Worm (Caenorhabditis elegans) whole organism, L3 larva: Measurements from ENCODE around the gene srxa-14.

Source experiments
- ZK546.5 ChIP-seq: sonication (generic microtip); optimal IDR thresholded peaks from 2 replicates; lab custom pipeline; 2017; ENCODE audit warnings: missing biosample characterization, missing genetic modification characterization
- aly-2 ChIP-seq: fragments of 150-350 bp; optimal IDR thresholded peaks from 2 replicates; lab custom pipeline; 2014; ENCODE audit warnings: missing biosample characterization, missing genetic modification characterization
- ama-1 ChIP-seq: fragments of 150-350 bp; optimal IDR thresholded peaks from 2 replicates; lab custom pipeline; 2018
- ceh-16 ChIP-seq: sonication (generic microtip); optimal IDR thresholded peaks from 2 replicates; lab custom pipeline; 2017; ENCODE audit warnings: missing biosample characterization, missing genetic modification characterization
- ceh-28 ChIP-seq: fragments of 150-350 bp; optimal IDR thresholded peaks from 2 replicates; lab custom pipeline; 2014; ENCODE audit warnings: missing biosample characterization, missing genetic modification reagents, missing genetic modification characterization
- ceh-82 ChIP-seq: fragments of 150-350 bp; optimal IDR thresholded peaks from 2 replicates; lab custom pipeline; 2014; ENCODE audit warnings: missing biosample characterization, missing genetic modification characterization
- ceh-9 ChIP-seq: sonication (generic microtip); optimal IDR thresholded peaks from 2 replicates; lab custom pipeline; 2018; ENCODE audit warnings: missing biosample characterization, missing genetic modification characterization
- egl-27 ChIP-seq: sonication (generic microtip); optimal IDR thresholded peaks from 4 replicates; lab custom pipeline; 2017; ENCODE audit warnings: missing biosample characterization, missing genetic modification reagents, missing genetic modification characterization
- egl-5 ChIP-seq: fragments of 150-350 bp; optimal IDR thresholded peaks from 2 replicates; lab custom pipeline; 2017; ENCODE audit warnings: missing biosample characterization, missing genetic modification reagents, missing genetic modification characterization, inconsistent platforms
- elt-1 ChIP-seq: fragments of 150-350 bp; optimal IDR thresholded peaks from 2 replicates; lab custom pipeline; 2014; ENCODE audit warnings: missing biosample characterization, missing genetic modification characterization
- elt-2 ChIP-seq: sonication (generic microtip); optimal IDR thresholded peaks from 2 replicates; lab custom pipeline; 2016; ENCODE audit warnings: missing genetic modification reagents, mild to moderate bottlenecking, missing genetic modification characterization, missing compliant biosample characterization
- elt-3 ChIP-seq, 3 experiments: fragments of 150-350 bp in 1 of 3; sonication (generic microtip) in 2 of 3; optimal IDR thresholded peaks; 2 replicates in 2 of 3; 4 replicates in 1 of 3; lab custom pipeline; 2014 to 2017; ENCODE audit warnings: missing biosample characterization in 3 of 3, missing genetic modification characterization in 3 of 3
- eor-1 ChIP-seq, 2 experiments: fragments of 150-350 bp; optimal IDR thresholded peaks; 2 replicates each; lab custom pipeline; 2014 to 2018; ENCODE audit warnings: missing biosample characterization in 2 of 2, missing genetic modification characterization in 2 of 2
- fkh-10 ChIP-seq: sonication (generic microtip); optimal IDR thresholded peaks from 2 replicates; lab custom pipeline; 2017; ENCODE audit warnings: missing biosample characterization, missing genetic modification reagents, missing genetic modification characterization
- fkh-2 ChIP-seq: fragments of 150-350 bp; optimal IDR thresholded peaks from 2 replicates; lab custom pipeline; 2014; ENCODE audit warnings: missing biosample characterization, missing genetic modification reagents, missing genetic modification characterization
- hmg-11 ChIP-seq: sonication (generic microtip); optimal IDR thresholded peaks from 2 replicates; lab custom pipeline; 2016; ENCODE audit warnings: missing genetic modification characterization, missing compliant biosample characterization
- jun-1 ChIP-seq: fragments of 150-350 bp; optimal IDR thresholded peaks from 2 replicates; lab custom pipeline; 2014; ENCODE audit warnings: missing biosample characterization, missing genetic modification reagents, missing genetic modification characterization
- lin-39 ChIP-seq: fragments of 150-350 bp; optimal IDR thresholded peaks from 2 replicates; lab custom pipeline; 2018; ENCODE audit warnings: missing biosample characterization, missing genetic modification reagents, missing genetic modification characterization
- lsy-12 ChIP-seq: sonication (generic microtip); optimal IDR thresholded peaks from 2 replicates; lab custom pipeline; 2016; ENCODE audit warnings: mild to moderate bottlenecking, missing genetic modification characterization, missing compliant biosample characterization
- nfya-1 ChIP-seq: sonication (generic microtip); optimal IDR thresholded peaks from 2 replicates; lab custom pipeline; 2017; ENCODE audit warnings: missing genetic modification characterization, mild to moderate bottlenecking, missing compliant biosample characterization, antibody characterized with exemption, moderate library complexity; ENCODE audit not compliant: insufficient read depth
- nhr-11 ChIP-seq: fragments of 150-350 bp; optimal IDR thresholded peaks from 2 replicates; lab custom pipeline; 2014; ENCODE audit warnings: missing biosample characterization, missing genetic modification characterization
- nhr-12 ChIP-seq: fragments of 150-350 bp; optimal IDR thresholded peaks from 2 replicates; lab custom pipeline; 2014; ENCODE audit warnings: missing biosample characterization, missing genetic modification characterization
- nhr-23 ChIP-seq: fragments of 150-350 bp; optimal IDR thresholded peaks from 2 replicates; lab custom pipeline; 2014; ENCODE audit warnings: missing biosample characterization, missing genetic modification reagents, missing genetic modification characterization
- nhr-43 ChIP-seq: sonication (generic microtip); optimal IDR thresholded peaks from 2 replicates; lab custom pipeline; 2016; ENCODE audit warnings: mild to moderate bottlenecking, missing genetic modification characterization, missing compliant biosample characterization; ENCODE audit not compliant: poor library complexity, severe bottlenecking
- nhr-67 ChIP-seq: fragments of 150-350 bp; optimal IDR thresholded peaks from 2 replicates; lab custom pipeline; 2014; ENCODE audit warnings: missing biosample characterization, missing genetic modification characterization
- nhr-76 ChIP-seq: fragments of 150-350 bp; sonication (generic microtip); optimal IDR thresholded peaks from 5 replicates; lab custom pipeline; 2014; ENCODE audit warnings: missing biosample characterization, missing genetic modification characterization
- nhr-77 ChIP-seq: fragments of 150-350 bp; optimal IDR thresholded peaks from 2 replicates; lab custom pipeline; 2014; ENCODE audit warnings: missing biosample characterization, missing genetic modification characterization
- pha-4 ChIP-seq: fragments of 150-350 bp; optimal IDR thresholded peaks from 2 replicates; lab custom pipeline; 2014; ENCODE audit warnings: missing biosample characterization, missing genetic modification reagents, missing genetic modification characterization
- sea-2 ChIP-seq: fragments of 150-350 bp; sonication (generic microtip); optimal IDR thresholded peaks from 4 replicates; lab custom pipeline; 2014; ENCODE audit warnings: missing biosample characterization, missing genetic modification reagents, missing genetic modification characterization
- skn-1 ChIP-seq: fragments of 150-350 bp; optimal IDR thresholded peaks from 2 replicates; lab custom pipeline; 2014; ENCODE audit warnings: missing biosample characterization, missing genetic modification characterization
- tbx-2 ChIP-seq: sonication (generic microtip); optimal IDR thresholded peaks from 2 replicates; lab custom pipeline; 2016; ENCODE audit warnings: mild to moderate bottlenecking, missing genetic modification characterization, missing compliant biosample characterization
- unc-39 ChIP-seq: sonication (generic microtip); optimal IDR thresholded peaks from 4 replicates; lab custom pipeline; 2017; ENCODE audit warnings: missing biosample characterization, missing genetic modification characterization
- unc-62 ChIP-seq: fragments of 150-350 bp; sonication (generic microtip); optimal IDR thresholded peaks from 4 replicates; lab custom pipeline; 2014; ENCODE audit warnings: missing biosample characterization, missing genetic modification reagents, missing genetic modification characterization
- zag-1 ChIP-seq: fragments of 150-350 bp; optimal IDR thresholded peaks from 2 replicates; lab custom pipeline; 2014; ENCODE audit warnings: missing biosample characterization, missing genetic modification characterization
- ztf-11 ChIP-seq: fragments of 150-350 bp; optimal IDR thresholded peaks from 2 replicates; lab custom pipeline; 2014; ENCODE audit warnings: missing biosample characterization, missing genetic modification characterization
- ztf-4 ChIP-seq: fragments of 150-350 bp; optimal IDR thresholded peaks from 2 replicates; lab custom pipeline; 2014; ENCODE audit warnings: missing biosample characterization, missing genetic modification characterization

Gene srxa-14

DNA sequence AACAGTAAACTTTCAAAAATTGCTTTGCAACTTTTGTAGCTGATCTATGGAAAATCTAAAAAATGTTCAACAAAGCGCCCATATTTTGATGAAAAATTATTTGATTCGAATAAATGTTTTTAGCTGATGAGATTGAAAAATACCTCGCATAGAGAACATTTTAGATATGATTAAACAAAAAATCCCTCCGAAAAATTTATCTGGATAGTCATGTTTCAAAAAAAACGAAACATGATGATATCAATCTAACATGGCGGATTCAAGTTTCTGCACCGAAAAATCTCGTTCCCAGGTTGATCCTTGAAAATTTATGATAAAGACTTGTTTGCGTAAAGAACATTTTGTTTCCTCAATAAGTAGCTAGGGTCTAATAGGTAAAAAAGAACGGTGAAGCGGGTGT lies 30.7 kb upstream of the srxa-14 start, which contains the start of gene ttr-12:
TSS of gene ttr-12 (minus strand) at position 101 of the 400 bp plus-strand sequence.
- TF ChIP-seq nhr-43 (peak; percentile 7), ztf-11 (tag; lab: Kevin White, UChicago) (no peak)

DNA sequence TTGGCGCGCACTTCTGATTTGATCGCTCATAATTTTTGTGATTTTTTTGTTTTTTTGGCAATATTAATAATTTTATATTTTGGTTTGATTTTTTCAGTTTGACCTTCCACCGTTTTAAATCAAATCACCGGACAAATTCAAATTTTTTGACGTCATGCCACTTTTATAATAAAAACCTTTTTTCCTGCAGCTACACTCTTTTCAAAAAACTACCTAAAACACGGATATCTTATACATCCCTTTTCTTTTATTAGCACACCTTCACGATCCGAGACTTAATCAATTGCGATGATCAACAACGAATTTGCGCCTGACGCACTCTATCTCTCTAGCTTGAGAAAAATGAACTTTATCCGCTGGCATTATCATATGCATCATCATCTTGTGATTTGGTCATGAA lies 29.9 kb upstream of the srxa-14 start, which contains the start of gene grd-2:
TSS of gene grd-2 (plus strand) at position 301 of the 400 bp plus-strand sequence.
- no peak for TF ChIP-seq egl-27 (tag; lab: Kevin White, UChicago)
- no peak for TF ChIP-seq ama-1
- TF ChIP-seq nhr-23 (tag; lab: Kevin White, UChicago): no peak
- no peak for TF ChIP-seq fkh-10 (GFP tag; lab: Kevin White, UChicago)
- TF ChIP-seq jun-1 (tag; lab: Kevin White, UChicago): no peak
- TF ChIP-seq nhr-43: no peak
- TF ChIP-seq pha-4: no peak
- TF ChIP-seq elt-3 (tag; optimal IDR thresholded peaks at IDR 0.05; lab: Kevin White, UChicago): no peak
- no peak for TF ChIP-seq fkh-2 (tag; lab: Kevin White, UChicago)
- no peak for TF ChIP-seq nhr-12 (tag; lab: Kevin White, UChicago)

DNA sequence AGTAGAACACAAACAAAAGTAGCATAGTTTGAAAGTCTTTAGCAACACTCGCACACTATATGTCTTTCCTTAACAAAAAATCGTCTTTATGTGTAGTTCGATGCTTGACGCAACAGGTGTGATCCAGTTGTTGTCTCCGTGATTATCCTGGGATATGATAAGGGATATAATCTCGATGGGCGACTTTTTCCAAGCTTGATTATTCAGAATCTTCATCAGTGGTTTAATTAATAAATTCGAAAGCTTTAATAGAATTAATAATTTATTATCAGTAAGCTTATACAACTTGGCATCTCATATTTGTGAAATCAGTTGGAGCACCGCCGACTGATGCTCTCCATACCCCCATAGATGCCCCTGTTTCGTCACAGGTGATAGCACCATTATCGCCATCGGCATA lies 20.8 kb upstream of the srxa-14 start, which contains the start of gene F46B3.7:
TSS of gene F46B3.7 (minus strand) at position 101 of the 400 bp plus-strand sequence.
- TF ChIP-seq ztf-4: no peak
- no peak for TF ChIP-seq elt-3 (tag; optimal IDR thresholded peaks at IDR 0.05; lab: Kevin White, UChicago)
- TF ChIP-seq fkh-10 (GFP tag; lab: Kevin White, UChicago): no peak
- TF ChIP-seq unc-39 (tag; lab: Kevin White, UChicago): no peak
- TF ChIP-seq nhr-23 (tag; lab: Kevin White, UChicago): no peak
- TF ChIP-seq lsy-12 (tag; lab: Kevin White, UChicago): no peak
- TF ChIP-seq eor-1 (tag; optimal IDR thresholded peaks at IDR 0.05; lab: Kevin White, UChicago): no peak
- no peak for TF ChIP-seq nhr-43
- TF ChIP-seq nhr-77 (tag; lab: Kevin White, UChicago): no peak
- no peak for TF ChIP-seq tbx-2 (tag; lab: Kevin White, UChicago)
- TF ChIP-seq unc-62 (GFP tag; lab: Kevin White, UChicago): no peak
- no peak for TF ChIP-seq egl-5 (tag; lab: Kevin White, UChicago)
- TF ChIP-seq nhr-11 (tag; lab: Kevin White, UChicago): no peak
- TF ChIP-seq nfya-1 (tag; lab: Kevin White, UChicago): no peak

DNA sequence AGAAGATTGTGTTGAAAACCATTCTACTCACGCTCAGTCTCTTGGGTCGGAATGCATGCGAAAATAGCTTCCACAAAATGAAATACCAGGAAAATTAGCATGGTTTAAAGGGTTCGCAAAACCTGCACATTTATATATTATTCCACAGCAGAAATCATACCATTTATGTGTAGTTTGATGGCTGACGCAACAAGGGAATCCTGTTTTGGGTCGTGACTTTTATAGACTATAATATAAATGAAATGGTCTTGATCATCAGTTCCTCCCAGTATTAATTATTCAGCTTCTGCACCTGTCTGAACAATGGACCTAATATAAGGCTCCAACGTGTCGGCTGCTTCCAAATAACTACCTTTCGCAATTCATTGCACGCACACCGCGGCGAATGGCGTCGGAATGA lies 16.3 kb upstream of the srxa-14 start, which contains the start of gene F46B3.8:
TSS of gene F46B3.8 (minus strand) at position 101 of the 400 bp plus-strand sequence.
- TF ChIP-seq ceh-82 (tag; lab: Kevin White, UChicago) (no peak), nhr-76 (no peak), unc-62 (GFP tag; lab: Kevin White, UChicago) (no peak), zag-1 (tag; lab: Kevin White, UChicago) (no peak), lsy-12 (tag; lab: Kevin White, UChicago) (no peak), nfya-1 (tag; lab: Kevin White, UChicago) (no peak), egl-27 (tag; lab: Kevin White, UChicago) (no peak), elt-2 (tag; lab: Kevin White, UChicago) (no peak), ceh-28 (tag; lab: Kevin White, UChicago) (no peak), egl-5 (tag; lab: Kevin White, UChicago) (no peak), jun-1 (tag; lab: Kevin White, UChicago) (no peak), unc-39 (tag; lab: Kevin White, UChicago) (no peak), elt-1 (tag; lab: Kevin White, UChicago) (no peak)

DNA sequence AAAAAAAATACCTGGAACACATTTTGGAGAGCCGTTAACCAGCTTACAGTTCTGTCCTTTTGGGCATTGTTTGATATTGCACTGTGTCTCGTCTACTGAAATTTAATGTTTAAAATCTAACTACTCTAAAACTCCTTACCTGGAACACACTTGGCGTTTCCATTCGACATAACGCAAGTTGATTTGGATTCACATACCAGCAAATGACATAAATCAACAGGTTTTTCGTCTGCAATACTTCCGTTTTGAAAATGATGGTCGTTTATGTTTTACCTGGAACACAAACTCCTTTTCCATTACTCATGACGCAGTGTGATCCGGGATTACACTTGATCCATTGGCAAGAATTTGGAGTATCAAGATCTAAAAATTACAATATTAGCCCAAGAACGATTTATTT lies 14.1 kb upstream of the srxa-14 start:
- TF ChIP-seq aly-2 (tag; lab: Kevin White, UChicago) (no peak), hmg-11 (tag; lab: Kevin White, UChicago) (no peak), unc-39 (tag; lab: Kevin White, UChicago) (no peak), ceh-16 (no peak), nhr-23 (tag; lab: Kevin White, UChicago) (no peak), ama-1 (no peak), elt-2 (tag; lab: Kevin White, UChicago) (no peak), ceh-9 (no peak), lin-39 (tag; lab: Kevin White, UChicago) (no peak), skn-1 (no peak), nhr-67 (tag; lab: Kevin White, UChicago) (no peak), fkh-10 (GFP tag; lab: Kevin White, UChicago) (no peak), sea-2 (GFP tag; lab: Kevin White, UChicago) (no peak), ztf-4 (no peak), elt-3 (tag; optimal IDR thresholded peaks at IDR 0.05; lab: Kevin White, UChicago) (no peak), ZK546.5 (tag; lab: Kevin White, UChicago) (no peak)
